Worm (Caenorhabditis elegans) whole organism, dauer: ENCODE measurements around the gene sma-1.

Experiments used
- unc-62 ChIP-seq: sonication (generic microtip); optimal IDR thresholded peaks from 2 replicates; lab custom pipeline; 2017; ENCODE audit warnings: missing biosample characterization, missing genetic modification reagents, missing genetic modification characterization

The sma-1 gene

ce11 chrV:11951227-11951626, 52.0 kb downstream of the sma-1 start:
- no peak for TF ChIP-seq unc-62 (GFP tag; lab: Kevin White, UChicago)

- TF ChIP-seq unc-62 (GFP tag; lab: Kevin White, UChicago), result no peak
Observed at ce11 chrV:11952854-11953447, 53.7 kb downstream of the sma-1 start.

ce11 chrV:11953621-11954020, 54.4 kb downstream of the sma-1 start:
- no peak for TF ChIP-seq unc-62 (GFP tag; lab: Kevin White, UChicago)

ce11 chrV:11955617-11956016, 56.4 kb downstream of the sma-1 start:
- no peak for TF ChIP-seq unc-62 (GFP tag; lab: Kevin White, UChicago)

ce11 chrV:11958343-11959291, 59.4 kb downstream of the sma-1 start, which contains the start of gene F58H1.5:
TSS of gene F58H1.5 (plus strand) at chrV:11958393.
- TF ChIP-seq unc-62 (GFP tag; lab: Kevin White, UChicago), result no peak

ce11 chrV:11960084-11960830, 61.0 kb downstream of the sma-1 start:
- TF ChIP-seq unc-62 (GFP tag; lab: Kevin White, UChicago), result no peak

- no peak for TF ChIP-seq unc-62 (GFP tag; lab: Kevin White, UChicago)
Observed at ce11 chrV:11960831-11961190, 61.6 kb downstream of the sma-1 start.

- no peak for TF ChIP-seq unc-62 (GFP tag; lab: Kevin White, UChicago)
Observed at ce11 chrV:11964723-11965122, 65.5 kb downstream of the sma-1 start, which contains the start of gene F58H1.7. TSS of gene F58H1.7 (minus strand) at chrV:11964823.
